Worm (Caenorhabditis elegans) whole organism, mixed stage, embryonic: ENCODE data around the gene pek-1.

Experiments used
- M03D4.4 ChIP-seq: sonication (generic microtip); optimal IDR thresholded peaks from 2 replicates; lab custom pipeline; 2017; ENCODE audit warnings: mild to moderate bottlenecking, missing genetic modification characterization, missing compliant biosample characterization
- ztf-11 ChIP-seq: fragments of 150-350 bp; optimal IDR thresholded peaks from 2 replicates; lab custom pipeline; 2014; ENCODE audit warnings: missing biosample characterization, missing genetic modification characterization

ce11 chrX:11407682-11408335, 6.9 kb downstream of the pek-1 start, which contains the start of gene F08B12.4:
- no peak for TF ChIP-seq M03D4.4
- no peak for TF ChIP-seq ztf-11
